Fruit fly (Drosophila melanogaster) whole organism, wandering third instar larva: ENCODE data around the gene Patj.

ENCODE experiments used
- CrebA ChIP-seq: fragments of 200-800 bp; sonication (Bioruptor generic); optimal IDR thresholded peaks from 2 replicates; lab custom pipeline; 2016; ENCODE audit warnings: missing biosample characterization, mild to moderate bottlenecking, missing genetic modification characterization, borderline replicate concordance
- brk ChIP-seq: fragments of 200-800 bp; sonication (Bioruptor generic); optimal IDR thresholded peaks from 2 replicates; lab custom pipeline; 2016; ENCODE audit warnings: missing biosample characterization, mild to moderate bottlenecking, missing genetic modification characterization

DNA sequence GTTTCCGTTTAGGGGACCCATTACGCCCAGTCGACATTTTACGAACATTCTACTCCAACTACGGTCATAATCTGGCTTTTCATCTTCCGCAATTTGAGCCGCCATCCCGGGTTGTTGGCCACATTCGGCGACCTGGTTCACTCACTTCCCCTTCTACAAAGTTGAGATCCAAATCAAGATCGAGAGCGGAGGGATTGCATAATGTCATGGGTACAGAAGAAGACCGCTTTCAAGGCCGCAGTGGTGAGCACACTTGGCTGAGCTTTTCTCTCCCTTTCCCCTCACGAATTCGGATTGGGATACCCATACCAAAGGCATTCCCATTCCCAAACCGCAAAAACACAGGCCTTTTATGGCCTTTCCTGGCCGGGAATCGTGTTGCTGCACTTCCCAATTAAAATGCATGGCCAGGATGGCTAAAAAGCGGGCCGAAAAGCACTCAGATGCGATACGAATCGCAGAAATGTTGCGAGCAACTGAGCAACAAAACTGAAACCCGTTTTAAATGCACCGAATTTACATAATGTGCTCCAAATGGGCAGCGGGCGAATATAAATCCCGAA is 29.3 kb downstream of the Patj start:
- no peak for TF ChIP-seq brk
- TF ChIP-seq CrebA = no peak
